Worm (Caenorhabditis elegans): ENCODE results near the gene W04D12.1.

W04D12.1 gene

ce11 chrIII:5824450-5824972 is 12.2 kb upstream of the W04D12.1 start:
- peak; percentile 26 for TF ChIP-seq ceh-31 (tag; optimal IDR thresholded peaks at IDR 0.05)
- no peak for TF ChIP-seq Y22D7AL.16 (tag; optimal IDR thresholded peaks at IDR 0.05)

DNA sequence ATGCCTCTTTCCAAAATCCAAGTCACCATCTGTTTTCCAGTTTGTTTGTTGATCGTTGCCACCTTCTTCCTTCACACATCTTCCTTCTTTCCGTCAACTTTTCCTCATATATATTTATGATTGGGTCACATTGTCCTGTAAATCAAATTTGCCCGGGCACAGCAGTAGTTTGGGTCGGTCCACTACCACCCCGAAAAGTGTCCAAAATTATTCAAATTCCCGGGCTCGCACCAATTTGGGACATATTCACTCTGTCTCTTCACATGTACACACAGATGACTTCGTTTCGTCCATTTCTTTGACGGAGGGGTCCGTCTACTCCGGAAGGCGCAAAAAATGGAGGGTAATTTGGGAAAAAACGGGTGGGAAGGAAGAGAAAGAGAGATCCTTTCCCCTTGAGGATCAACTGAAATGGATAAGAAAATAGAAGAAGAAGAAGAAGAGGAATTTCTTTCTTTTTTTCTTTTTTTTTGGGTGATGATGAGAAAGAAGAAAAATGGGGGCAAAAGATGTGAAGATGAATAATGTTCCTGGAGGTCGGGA is 9.8 kb upstream of the W04D12.1 start:
- TF ChIP-seq ets-4 (tag; optimal IDR thresholded peaks at IDR 0.05), result peak; percentile 19
- TF ChIP-seq unc-42 (tag; optimal IDR thresholded peaks at IDR 0.05), result peak; percentile 95
- no peak for TF ChIP-seq che-1 (tag; optimal IDR thresholded peaks at IDR 0.05)
- TF ChIP-seq F13H6.1 (tag; optimal IDR thresholded peaks at IDR 0.05), result no peak
- no peak for TF ChIP-seq sox-2 (GFP tag; IDR thresholded peaks at IDR 0.05)
- TF ChIP-seq rnt-1 (tag; optimal IDR thresholded peaks at IDR 0.05), result no peak
- TF ChIP-seq zip-5 (tag; optimal IDR thresholded peaks at IDR 0.05), result no peak
- TF ChIP-seq C38D4.7 (GFP tag; optimal IDR thresholded peaks at IDR 0.05), result no peak
- TF ChIP-seq nfya-1 (tag; optimal IDR thresholded peaks at IDR 0.05), result no peak
- no peak for TF ChIP-seq ceh-19 (GFP tag; optimal IDR thresholded peaks at IDR 0.05)
- no peak for TF ChIP-seq ceh-14 (tag; optimal IDR thresholded peaks at IDR 0.05)

- TF ChIP-seq che-1 (tag; optimal IDR thresholded peaks at IDR 0.05) (peak; percentile 23), ceh-22 (tag; optimal IDR thresholded peaks at IDR 0.05) (no peak), ceh-9 (tag; optimal IDR thresholded peaks at IDR 0.05) (no peak), fax-1 (tag; optimal IDR thresholded peaks at IDR 0.05) (no peak), ahr-1 (tag; optimal IDR thresholded peaks at IDR 0.05) (no peak), sox-2 (GFP tag; IDR thresholded peaks at IDR 0.05) (no peak)
These were observed 8.7 kb upstream of the W04D12.1 start for ce11 chrIII:5828065-5828464.

- TF ChIP-seq ref-2 (tag; optimal IDR thresholded peaks at IDR 0.05), result no peak
- no peak for TF ChIP-seq pax-1 (tag; optimal IDR thresholded peaks at IDR 0.05)
- no peak for TF ChIP-seq unc-86 (tag; optimal IDR thresholded peaks at IDR 0.05)
- no peak for TF ChIP-seq C38D4.7 (GFP tag; optimal IDR thresholded peaks at IDR 0.05)
- TF ChIP-seq ceh-19 (GFP tag; optimal IDR thresholded peaks at IDR 0.05), result no peak
- TF ChIP-seq ttx-3 (tag; optimal IDR thresholded peaks at IDR 0.05), result no peak
- TF ChIP-seq pha-4 (tag; optimal IDR thresholded peaks at IDR 0.05), result no peak
- TF ChIP-seq unc-55 (GFP tag; optimal IDR thresholded peaks at IDR 0.05), result no peak
- no peak for TF ChIP-seq pha-2 (tag; optimal IDR thresholded peaks at IDR 0.05)
These were observed 4.3 kb upstream of the W04D12.1 start for ce11 chrIII:5832442-5832841.

DNA sequence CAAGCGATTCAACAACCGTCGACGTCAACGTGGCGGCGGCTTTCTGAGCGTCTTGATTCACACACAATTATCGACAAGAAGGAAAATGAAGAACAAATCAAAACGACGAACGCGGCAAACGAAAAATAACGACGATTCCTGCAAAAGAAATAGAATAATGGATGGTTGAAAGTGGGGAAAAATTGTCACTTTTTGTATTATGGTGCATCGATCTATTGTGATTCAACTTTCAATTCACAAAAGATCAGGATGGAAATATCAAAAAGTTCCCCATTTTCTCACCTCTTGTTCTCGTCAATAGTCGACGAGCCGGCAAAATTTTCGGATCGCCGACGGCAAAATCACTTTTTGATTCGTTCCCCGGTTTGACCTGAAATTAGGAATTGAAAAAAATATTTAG is 3.4 kb upstream of the W04D12.1 start, which contains the start of the genes R12B2.13 and mdt-15:
TSS of gene R12B2.13 (minus strand) at position 101 of the 400 bp plus-strand sequence.
TSS of gene mdt-15 (minus strand) at position 376 of the 400 bp plus-strand sequence.
- TF ChIP-seq syd-9 (tag; optimal IDR thresholded peaks at IDR 0.05) (no peak), hlh-13 (GFP tag; optimal IDR thresholded peaks at IDR 0.05) (no peak), ets-4 (tag; optimal IDR thresholded peaks at IDR 0.05) (no peak), C38D4.7 (GFP tag; optimal IDR thresholded peaks at IDR 0.05) (no peak), pqm-1 (tag; optimal IDR thresholded peaks at IDR 0.05) (no peak)

DNA sequence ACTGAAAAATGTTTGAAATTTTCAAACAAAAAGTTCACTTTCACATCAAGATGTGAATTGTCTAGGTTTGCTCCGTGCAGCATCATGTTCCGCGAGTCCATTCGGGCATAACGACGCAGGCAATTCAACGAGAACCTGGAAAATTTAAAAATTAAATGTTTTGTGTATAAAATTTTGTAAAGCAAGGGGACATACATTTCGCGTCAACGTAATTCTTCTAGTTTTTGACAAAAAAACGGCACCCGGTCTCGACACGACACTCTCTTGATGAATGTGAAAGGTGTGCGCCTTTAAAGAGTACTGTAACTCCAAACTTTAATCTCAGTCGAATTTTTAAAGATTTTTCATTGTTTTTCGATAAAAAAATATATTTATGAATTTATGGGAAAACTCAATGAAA is 2.7 kb upstream of the W04D12.1 start, which contains the start of gene R12B2.6:
TSS of gene R12B2.6 (minus strand) at position 101 of the 400 bp plus-strand sequence.
- TF ChIP-seq hlh-13 (GFP tag; optimal IDR thresholded peaks at IDR 0.05) (no peak), elt-4 (tag; optimal IDR thresholded peaks at IDR 0.05) (no peak), fkh-6 (tag; optimal IDR thresholded peaks at IDR 0.05) (no peak), ttx-3 (tag; optimal IDR thresholded peaks at IDR 0.05) (no peak), ceh-48 (tag; optimal IDR thresholded peaks at IDR 0.05) (no peak)

DNA sequence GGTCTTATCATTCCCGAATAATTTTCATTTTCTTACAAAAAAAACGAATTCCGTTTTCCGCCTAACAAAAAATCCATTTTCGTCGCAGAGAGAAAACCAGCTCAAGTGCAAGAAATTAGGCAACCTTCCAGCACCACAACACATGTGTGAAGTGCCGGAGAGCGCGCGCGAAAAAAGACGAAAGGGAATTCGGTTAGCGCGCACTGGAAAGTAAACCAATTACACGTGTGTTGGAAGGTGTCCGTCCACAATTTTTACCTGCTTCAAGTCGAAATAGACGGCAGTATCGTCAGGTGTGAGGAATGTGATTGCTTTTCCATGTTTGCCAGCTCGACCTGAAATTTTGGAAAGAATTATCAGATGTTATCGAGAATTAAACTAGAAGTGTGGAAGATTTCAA is 2.1 kb upstream of the W04D12.1 start:
- TF ChIP-seq unc-42 (tag; optimal IDR thresholded peaks at IDR 0.05), result peak; percentile 61
- no peak for TF ChIP-seq pqm-1 (tag; optimal IDR thresholded peaks at IDR 0.05)

All from whole organism, late embryonic.